Worm (Caenorhabditis elegans) whole organism, young adult: ENCODE results near the gene acer-1.

Experiments used
- F37B4.10 ChIP-seq: fragments of 200-800 bp; sonication (Bioruptor generic); IDR thresholded peaks from 2 replicates; pipeline ENCODE4 v1.3.6; 2022; ENCODE audit warnings: missing genetic modification characterization, missing compliant biosample characterization
- F57A8.1 ChIP-seq: fragments of 200-800 bp; sonication (Bioruptor generic); optimal IDR thresholded peaks from 2 replicates; lab custom pipeline; 2018; ENCODE audit warnings: mild to moderate bottlenecking, missing genetic modification characterization, moderate library complexity, missing compliant biosample characterization
- ceh-40 ChIP-seq: fragments of 200-800 bp; sonication (Bioruptor generic); IDR thresholded peaks from 2 replicates; pipeline ENCODE4 v1.3.6; 2022; ENCODE audit warnings: missing genetic modification characterization, missing compliant biosample characterization
- fkh-3 ChIP-seq: sonication (generic microtip); optimal IDR thresholded peaks from 2 replicates; lab custom pipeline; 2016; ENCODE audit warnings: mild to moderate bottlenecking, missing genetic modification characterization, missing compliant biosample characterization
- hmg-20 ChIP-seq: fragments of 200-800 bp; sonication (Bioruptor generic); IDR thresholded peaks from 2 replicates; pipeline ENCODE4 v1.3.6; 2022; ENCODE audit warnings: missing genetic modification reagents, missing genetic modification characterization, missing compliant biosample characterization
- lin-40 ChIP-seq: sonication (generic microtip); optimal IDR thresholded peaks from 2 replicates; lab custom pipeline; 2016; ENCODE audit warnings: missing genetic modification characterization, mild to moderate bottlenecking, missing compliant biosample characterization, missing genotype, missing genetic modification reagents
- lsl-1 ChIP-seq: fragments of 200-800 bp; sonication (Bioruptor generic); optimal IDR thresholded peaks from 2 replicates; lab custom pipeline; 2018; ENCODE audit warnings: mild to moderate bottlenecking, missing genetic modification characterization, moderate library complexity, missing compliant biosample characterization
- nfya-1 ChIP-seq: sonication (generic microtip); optimal IDR thresholded peaks from 2 replicates; lab custom pipeline; 2017; ENCODE audit warnings: antibody characterized with exemption, missing compliant biosample characterization, missing genetic modification characterization, borderline replicate concordance; ENCODE audit not compliant: insufficient read depth
- nhr-80 ChIP-seq: sonication (generic microtip); optimal IDR thresholded peaks from 2 replicates; lab custom pipeline; 2016; ENCODE audit warnings: missing genetic modification characterization, missing compliant biosample characterization
- pha-4 ChIP-seq: fragments of 150-350 bp; sonication (generic microtip); optimal IDR thresholded peaks from 2 replicates; lab custom pipeline; 2014; ENCODE audit warnings: missing biosample characterization, missing genetic modification reagents, missing genetic modification characterization
- sea-2 ChIP-seq: fragments of 200-800 bp; sonication (Bioruptor generic); IDR thresholded peaks from 2 replicates; pipeline ENCODE4 v1.3.6; 2022; ENCODE audit warnings: missing genetic modification characterization, missing compliant biosample characterization
- snpc-4 ChIP-seq, 5 experiments: fragments of 150-350 bp in 1 of 5; sonication (generic microtip) in 4 of 5; optimal IDR thresholded peaks; 2 replicates each; lab custom pipeline; 2014 to 2018; ENCODE audit warnings: missing genetic modification characterization in 5 of 5, missing biosample characterization in 3 of 5, antibody characterized with exemption in 2 of 5, mild to moderate bottlenecking in 2 of 5, missing compliant biosample characterization in 2 of 5, missing genotype in 2 of 5, moderate library complexity in 2 of 5, missing genetic modification reagents in 1 of 5
- tlf-1 ChIP-seq: fragments of 200-800 bp; sonication (Bioruptor generic); optimal IDR thresholded peaks from 2 replicates; lab custom pipeline; 2018; ENCODE audit warnings: mild to moderate bottlenecking, missing genetic modification characterization, missing compliant biosample characterization
- unc-130 ChIP-seq: sonication (generic microtip); optimal IDR thresholded peaks from 2 replicates; lab custom pipeline; 2016; ENCODE audit warnings: missing genetic modification reagents, missing genetic modification characterization, missing compliant biosample characterization

DNA sequence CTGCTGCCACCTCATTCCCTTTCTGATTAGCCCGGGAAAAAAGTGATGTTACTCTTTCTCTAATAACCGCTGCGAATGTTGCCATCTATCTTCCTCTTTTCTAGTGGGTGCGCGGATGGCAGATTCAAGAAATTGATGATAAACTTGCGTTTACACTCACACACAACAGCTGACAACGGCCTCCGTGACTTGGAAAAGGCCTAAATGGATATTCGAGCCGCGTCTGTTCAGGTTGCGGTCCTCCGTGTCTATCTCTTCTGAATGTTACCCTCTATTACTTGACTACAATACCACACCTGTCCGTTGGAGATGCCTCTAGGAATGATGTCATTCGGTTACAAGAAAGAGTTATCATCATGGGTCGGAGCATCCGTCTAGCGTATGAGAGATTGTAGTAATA, 46.3 kb upstream of the acer-1 start:
- TF ChIP-seq nfya-1 (tag; lab: Kevin White, UChicago) (no peak), tlf-1 (no peak), nhr-80 (peak; percentile 38), pha-4 (no peak), fkh-3 (tag; lab: Kevin White, UChicago) (no peak), hmg-20 (no peak), unc-130 (GFP tag; lab: Kevin White, UChicago) (no peak), lin-40 (no peak), F37B4.10 (GFP tag; lab: Robert Waterston, UW) (no peak), lsl-1 (no peak), sea-2 (GFP tag; lab: Robert Waterston, UW) (no peak), snpc-4 (GFP tag; optimal IDR thresholded peaks at IDR 0.05; lab: Kevin White, UChicago) (no peak), snpc-4 (tag; optimal IDR thresholded peaks at IDR 0.05; lab: Kevin White, UChicago) (no peak), F57A8.1 (GFP tag; lab: Kevin White, UChicago) (no peak), ceh-40 (GFP tag; lab: Robert Waterston, UW) (no peak)
